Worm (Caenorhabditis elegans) whole organism, midembryonic: ENCODE results near the gene C27D9.2.

ENCODE experiments used
- flt-1 ChIP-seq: fragments of 200-800 bp; sonication (Bioruptor generic); IDR thresholded peaks from 2 replicates; pipeline ENCODE4 v1.3.6; 2022; ENCODE audit warnings: missing genetic modification characterization, missing compliant biosample characterization
- ztf-23 ChIP-seq: fragments of 200-800 bp; sonication (Bioruptor generic); IDR thresholded peaks from 2 replicates; pipeline ENCODE4 v1.3.6; 2022; ENCODE audit warnings: missing genetic modification reagents, missing genetic modification characterization, missing compliant biosample characterization
- ztf-29 ChIP-seq: fragments of 200-800 bp; sonication (Bioruptor generic); IDR thresholded peaks from 2 replicates; pipeline ENCODE4 v1.3.6; 2022; ENCODE audit warnings: missing genetic modification reagents, missing genetic modification characterization, missing compliant biosample characterization

DNA sequence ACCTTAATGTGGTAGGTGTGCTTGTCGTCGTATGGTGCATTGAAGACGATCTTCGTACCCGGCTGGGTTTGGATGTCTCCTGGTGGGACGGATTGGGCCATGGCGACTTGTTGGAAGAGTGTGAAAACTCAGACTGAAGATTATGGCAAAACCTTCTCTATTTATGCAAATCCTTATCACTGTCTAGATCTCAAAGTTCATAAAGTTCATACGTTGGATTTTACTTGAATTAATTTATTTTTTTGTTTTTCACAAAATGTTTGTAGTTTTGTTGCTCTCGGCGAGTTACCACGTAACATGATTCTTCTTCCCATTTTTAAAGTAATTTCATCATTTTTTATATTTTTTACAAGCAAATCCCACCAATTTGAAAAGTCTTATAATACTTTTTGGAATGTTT, 29.5 kb upstream of the C27D9.2 start, which contains the start of gene msp-3:
- no peak for TF ChIP-seq flt-1
- TF ChIP-seq ztf-23 = no peak
- TF ChIP-seq ztf-29 (GFP tag; lab: Robert Waterston, UW) = no peak
